Worm (Caenorhabditis elegans) whole organism, young adult: ENCODE data around the gene ins-4.

Source experiments
- B0035.1 ChIP-seq: sonication (generic microtip); optimal IDR thresholded peaks from 2 replicates; lab custom pipeline; 2016; ENCODE audit warnings: missing genetic modification characterization, mild to moderate bottlenecking, missing compliant biosample characterization, missing genotype, missing genetic modification reagents
- Y67H2A.10 ChIP-seq: fragments of 200-800 bp; sonication (Bioruptor generic); conservative IDR thresholded peaks from 2 replicates; pipeline ENCODE4 v1.3.6; 2022; ENCODE audit warnings: missing genetic modification reagents, missing genetic modification characterization, missing compliant biosample characterization
- ama-1 ChIP-seq, 3 experiments: fragments of 150-350 bp in 1 of 3; sonication (generic microtip) in 2 of 3; optimal IDR thresholded peaks; 2 replicates each; lab custom pipeline; 2014 to 2018; ENCODE audit warnings: missing biosample characterization in 2 of 3, missing genetic modification characterization in 2 of 3, missing genetic modification reagents in 2 of 3
- ceh-79 ChIP-seq: sonication (generic microtip); optimal IDR thresholded peaks from 2 replicates; lab custom pipeline; 2017; ENCODE audit warnings: mild to moderate bottlenecking, missing genetic modification characterization, missing compliant biosample characterization
- ekl-4 ChIP-seq: fragments of 200-800 bp; sonication (Bioruptor generic); IDR thresholded peaks from 2 replicates; pipeline ENCODE4 v1.3.6; 2022; ENCODE audit warnings: missing genetic modification reagents, missing genetic modification characterization, missing compliant biosample characterization
- ets-4 ChIP-seq: fragments of 200-800 bp; sonication (Bioruptor generic); optimal IDR thresholded peaks from 2 replicates; lab custom pipeline; 2018; ENCODE audit warnings: mild to moderate bottlenecking, missing genetic modification characterization, missing compliant biosample characterization
- hlh-12 ChIP-seq: sonication (generic microtip); optimal IDR thresholded peaks from 2 replicates; lab custom pipeline; 2016; ENCODE audit warnings: missing genetic modification characterization, missing compliant biosample characterization
- hlh-26 ChIP-seq: fragments of 200-800 bp; sonication (Bioruptor generic); conservative IDR thresholded peaks from 2 replicates; pipeline ENCODE4 v1.3.6; 2022; ENCODE audit warnings: missing genetic modification reagents, missing genetic modification characterization, missing compliant biosample characterization
- nfyb-1 ChIP-seq: fragments of 200-800 bp; sonication (Bioruptor generic); IDR thresholded peaks from 2 replicates; pipeline ENCODE4 v1.3.6; 2022; ENCODE audit warnings: missing genetic modification reagents, missing genetic modification characterization, missing compliant biosample characterization
- nhr-27 ChIP-seq: fragments of 200-800 bp; sonication (Bioruptor generic); optimal IDR thresholded peaks from 2 replicates; lab custom pipeline; 2018; ENCODE audit warnings: mild to moderate bottlenecking, missing genetic modification characterization, moderate library complexity, missing compliant biosample characterization
- unc-62 ChIP-seq: fragments of 150-350 bp; optimal IDR thresholded peaks from 2 replicates; lab custom pipeline; 2014; ENCODE audit warnings: missing biosample characterization, missing genetic modification reagents, missing genetic modification characterization
- zfh-2 ChIP-seq: fragments of 200-800 bp; sonication (Bioruptor generic); conservative IDR thresholded peaks from 2 replicates; pipeline ENCODE4 v1.3.6; 2022; ENCODE audit warnings: missing genetic modification reagents, missing genetic modification characterization, missing compliant biosample characterization
- ztf-3 ChIP-seq: fragments of 200-800 bp; sonication (Bioruptor generic); optimal IDR thresholded peaks from 2 replicates; lab custom pipeline; 2018; ENCODE audit warnings: mild to moderate bottlenecking, missing genetic modification characterization, missing compliant biosample characterization

- TF ChIP-seq nfyb-1: no peak
- TF ChIP-seq hlh-26: no peak
- TF ChIP-seq ceh-79 (tag; lab: Kevin White, UChicago): no peak
- no peak for TF ChIP-seq ama-1 (optimal IDR thresholded peaks at IDR 0.05; lab: Kevin White, UChicago)
- TF ChIP-seq ama-1 (GFP tag; optimal IDR thresholded peaks at IDR 0.05; lab: Kevin White, UChicago): no peak
- TF ChIP-seq ekl-4: no peak
- no peak for TF ChIP-seq ztf-3 (GFP tag; lab: Kevin White, UChicago)
- no peak for TF ChIP-seq hlh-12 (tag; lab: Kevin White, UChicago)
- no peak for TF ChIP-seq Y67H2A.10
- TF ChIP-seq unc-62 (GFP tag; lab: Kevin White, UChicago): no peak
- no peak for TF ChIP-seq nhr-27 (tag; lab: Kevin White, UChicago)
- TF ChIP-seq B0035.1 (tag; lab: Kevin White, UChicago): no peak
- TF ChIP-seq zfh-2 (GFP tag; lab: Robert Waterston, UW): no peak
- TF ChIP-seq ets-4 (GFP tag; lab: Kevin White, UChicago): no peak
Observed at ce11 chrII:5974878-5975277, 21.3 kb upstream of the ins-4 start, which contains the start of gene B0034.5.
